Worm (Caenorhabditis elegans): ENCODE measurements around the gene M04G7.1.

Gene M04G7.1

ce11 chrIV:455484-455883 lies at the start of gene M04G7.1:
Gene M04G7.1, plus strand, starts transcription at chrIV:455784.
- TF ChIP-seq scrt-1 (GFP tag; IDR thresholded peaks at IDR 0.05) (no peak), F13C5.2 (tag; optimal IDR thresholded peaks at IDR 0.05) (no peak), tbx-37 (GFP tag; conservative IDR thresholded peaks at IDR 0.05) (no peak), ama-1 (optimal IDR thresholded peaks at IDR 0.05) (no peak), ceh-13 (GFP tag; optimal IDR thresholded peaks at IDR 0.05) (no peak), B0310.2 (tag; optimal IDR thresholded peaks at IDR 0.05) (no peak), flt-1 (GFP tag; IDR thresholded peaks at IDR 0.05) (no peak)

ce11 chrIV:408892-409291 lies 46.7 kb upstream of the M04G7.1 start:
- no peak for TF ChIP-seq ceh-13 (GFP tag; optimal IDR thresholded peaks at IDR 0.05)
- TF ChIP-seq ceh-36 (tag; optimal IDR thresholded peaks at IDR 0.05): no peak
- TF ChIP-seq flt-1 (GFP tag; IDR thresholded peaks at IDR 0.05): no peak
- TF ChIP-seq pes-1 (GFP tag; IDR thresholded peaks at IDR 0.05): no peak
- no peak for TF ChIP-seq ama-1 (optimal IDR thresholded peaks at IDR 0.05)

ce11 chrIV:409935-410334 lies 45.6 kb upstream of the M04G7.1 start, which contains the start of gene kgb-1:
Gene kgb-1, minus strand, starts transcription at chrIV:410035.
- TF ChIP-seq ceh-36 (tag; optimal IDR thresholded peaks at IDR 0.05): peak; percentile 66
- no peak for TF ChIP-seq ceh-13 (GFP tag; optimal IDR thresholded peaks at IDR 0.05)

- no peak for TF ChIP-seq hnd-1 (tag; optimal IDR thresholded peaks at IDR 0.05)
- no peak; the same call in 1 of the 2 replicates for TF ChIP-seq flt-1 (GFP tag; IDR thresholded peaks at IDR 0.05)
- TF ChIP-seq ama-1 (optimal IDR thresholded peaks at IDR 0.05): no peak
- TF ChIP-seq hmg-4 (GFP tag; optimal IDR thresholded peaks at IDR 0.05): no peak
- TF ChIP-seq ets-7 (tag; optimal IDR thresholded peaks at IDR 0.05): peak; percentile 12
- no peak for TF ChIP-seq hmbx-1 (tag; optimal IDR thresholded peaks at IDR 0.05)
- no peak for TF ChIP-seq aly-1 (tag; optimal IDR thresholded peaks at IDR 0.05)
These were observed 45.1 kb upstream of the M04G7.1 start, which contains the start of gene T07A9.12 for ce11 chrIV:410420-410891. Gene T07A9.12, plus strand, starts transcription at chrIV:410867.

- TF ChIP-seq pes-1 (GFP tag; IDR thresholded peaks at IDR 0.05) (no peak), sea-1 (GFP tag; conservative IDR thresholded peaks at IDR 0.05) (no peak), hmg-4 (GFP tag; optimal IDR thresholded peaks at IDR 0.05) (no peak), F13C5.2 (tag; optimal IDR thresholded peaks at IDR 0.05) (no peak), ceh-36 (tag; optimal IDR thresholded peaks at IDR 0.05) (no peak), B0310.2 (tag; optimal IDR thresholded peaks at IDR 0.05) (no peak), tra-4 (tag; optimal IDR thresholded peaks at IDR 0.05) (no peak), tbx-37 (GFP tag; conservative IDR thresholded peaks at IDR 0.05) (no peak), flt-1 (GFP tag; IDR thresholded peaks at IDR 0.05) (no peak), aly-1 (tag; optimal IDR thresholded peaks at IDR 0.05) (no peak), hnd-1 (tag; optimal IDR thresholded peaks at IDR 0.05) (no peak)
These were observed 35.9 kb upstream of the M04G7.1 start, which contains the start of gene eri-1 for ce11 chrIV:419674-420073. Gene eri-1, minus strand, starts transcription at chrIV:419958.

ce11 chrIV:420686-421085 lies 34.9 kb upstream of the M04G7.1 start:
- TF ChIP-seq sea-1 (GFP tag; conservative IDR thresholded peaks at IDR 0.05) (no peak), F13C5.2 (tag; optimal IDR thresholded peaks at IDR 0.05) (no peak), tbx-11 (GFP tag; IDR thresholded peaks at IDR 0.05) (no peak), hmg-4 (GFP tag; optimal IDR thresholded peaks at IDR 0.05) (no peak), hmbx-1 (tag; optimal IDR thresholded peaks at IDR 0.05) (no peak), B0310.2 (tag; optimal IDR thresholded peaks at IDR 0.05) (no peak), tbx-37 (GFP tag; conservative IDR thresholded peaks at IDR 0.05) (no peak), aly-1 (tag; optimal IDR thresholded peaks at IDR 0.05) (no peak), ceh-36 (tag; optimal IDR thresholded peaks at IDR 0.05) (no peak), ceh-13 (GFP tag; optimal IDR thresholded peaks at IDR 0.05) (no peak), scrt-1 (GFP tag; IDR thresholded peaks at IDR 0.05) (no peak), pes-1 (GFP tag; IDR thresholded peaks at IDR 0.05) (no peak), ets-7 (tag; optimal IDR thresholded peaks at IDR 0.05) (no peak), hnd-1 (tag; optimal IDR thresholded peaks at IDR 0.05) (no peak)

ce11 chrIV:422112-422511 lies 33.5 kb upstream of the M04G7.1 start:
- no peak for TF ChIP-seq ceh-13 (GFP tag; optimal IDR thresholded peaks at IDR 0.05)
- TF ChIP-seq tra-4 (tag; optimal IDR thresholded peaks at IDR 0.05): no peak
- TF ChIP-seq aly-1 (tag; optimal IDR thresholded peaks at IDR 0.05): no peak
- TF ChIP-seq hmg-4 (GFP tag; optimal IDR thresholded peaks at IDR 0.05): no peak
- TF ChIP-seq flt-1 (GFP tag; IDR thresholded peaks at IDR 0.05): no peak
- TF ChIP-seq scrt-1 (GFP tag; IDR thresholded peaks at IDR 0.05): no peak
- no peak for TF ChIP-seq tbx-37 (GFP tag; conservative IDR thresholded peaks at IDR 0.05)
- TF ChIP-seq sea-1 (GFP tag; conservative IDR thresholded peaks at IDR 0.05): no peak
- no peak for TF ChIP-seq ama-1 (optimal IDR thresholded peaks at IDR 0.05)

- TF ChIP-seq ceh-36 (tag; optimal IDR thresholded peaks at IDR 0.05) (peak; percentile 74), ceh-13 (GFP tag; optimal IDR thresholded peaks at IDR 0.05) (no peak)
These were observed 30.5 kb upstream of the M04G7.1 start, which contains the start of gene daf-18 for ce11 chrIV:425052-425451. Gene daf-18, minus strand, starts transcription at chrIV:425177.

ce11 chrIV:425546-425945 lies 30.0 kb upstream of the M04G7.1 start:
- no peak for TF ChIP-seq ets-7 (tag; optimal IDR thresholded peaks at IDR 0.05)
- no peak for TF ChIP-seq B0310.2 (tag; optimal IDR thresholded peaks at IDR 0.05)
- no peak for TF ChIP-seq tbx-11 (GFP tag; IDR thresholded peaks at IDR 0.05)
- TF ChIP-seq hmbx-1 (tag; optimal IDR thresholded peaks at IDR 0.05): no peak
- no peak for TF ChIP-seq scrt-1 (GFP tag; IDR thresholded peaks at IDR 0.05)
- TF ChIP-seq F13C5.2 (tag; optimal IDR thresholded peaks at IDR 0.05): no peak
- no peak for TF ChIP-seq tbx-37 (GFP tag; conservative IDR thresholded peaks at IDR 0.05)
- no peak for TF ChIP-seq tra-4 (tag; optimal IDR thresholded peaks at IDR 0.05)
- TF ChIP-seq pes-1 (GFP tag; IDR thresholded peaks at IDR 0.05): no peak
- TF ChIP-seq flt-1 (GFP tag; IDR thresholded peaks at IDR 0.05): no peak
- no peak for TF ChIP-seq hmg-4 (GFP tag; optimal IDR thresholded peaks at IDR 0.05)
- TF ChIP-seq ceh-36 (tag; optimal IDR thresholded peaks at IDR 0.05): no peak
- TF ChIP-seq ceh-13 (GFP tag; optimal IDR thresholded peaks at IDR 0.05): no peak
- no peak for TF ChIP-seq sea-1 (GFP tag; conservative IDR thresholded peaks at IDR 0.05)
